Worm (Caenorhabditis elegans): Measurements from ENCODE around the gene oac-14.

- TF ChIP-seq dao-5 (tag; optimal IDR thresholded peaks at IDR 0.05) (no peak), him-1 (tag; optimal IDR thresholded peaks at IDR 0.05) (no peak)
Measured at ce11 chrX:10189805-10190204, 48.0 kb upstream of the oac-14 start.
